Fruit fly (Drosophila melanogaster) whole organism, adult: ENCODE results near the gene FIG4.

ENCODE experiments used
- CG11617 ChIP-seq: fragments of 200-800 bp; sonication (Bioruptor generic); optimal IDR thresholded peaks from 2 replicates; lab custom pipeline; 2017; ENCODE audit warnings: mild to moderate bottlenecking, missing biosample characterization, missing genetic modification reagents, missing genetic modification characterization
- CG12768 ChIP-seq: fragments of 200-800 bp; sonication (Bioruptor generic); optimal IDR thresholded peaks from 2 replicates; lab custom pipeline; 2017; ENCODE audit warnings: missing biosample characterization, missing genetic modification characterization, mild to moderate bottlenecking, moderate library complexity, missing genetic modification reagents
- CG14711 ChIP-seq: fragments of 200-800 bp; sonication (Bioruptor generic); optimal IDR thresholded peaks from 2 replicates; lab custom pipeline; 2018; ENCODE audit warnings: missing biosample characterization, mild to moderate bottlenecking, missing genetic modification characterization, moderate library complexity
- CG1620 ChIP-seq: fragments of 200-800 bp; sonication (Bioruptor generic); optimal IDR thresholded peaks from 2 replicates; lab custom pipeline; 2016; ENCODE audit warnings: missing biosample characterization, missing genetic modification characterization
- CG33017 ChIP-seq: fragments of 200-800 bp; sonication (Bioruptor generic); optimal IDR thresholded peaks from 2 replicates; lab custom pipeline; 2018; ENCODE audit warnings: missing biosample characterization, mild to moderate bottlenecking, missing genetic modification characterization, moderate library complexity
- CG5204 ChIP-seq: fragments of 200-800 bp; sonication (Bioruptor generic); optimal IDR thresholded peaks from 2 replicates; lab custom pipeline; 2016; ENCODE audit warnings: missing biosample characterization, missing genetic modification characterization
- CG7045 ChIP-seq: fragments of 200-800 bp; sonication (Bioruptor generic); optimal IDR thresholded peaks from 2 replicates; lab custom pipeline; 2017; ENCODE audit warnings: missing biosample characterization, mild to moderate bottlenecking, missing genetic modification characterization
- CG7101 ChIP-seq: fragments of 200-800 bp; sonication (Bioruptor generic); optimal IDR thresholded peaks from 2 replicates; lab custom pipeline; 2018; ENCODE audit warnings: missing biosample characterization, mild to moderate bottlenecking, missing genetic modification characterization, moderate library complexity
- Clk ChIP-seq: fragments of 200-800 bp; sonication (Bioruptor generic); optimal IDR thresholded peaks from 2 replicates; lab custom pipeline; 2017; ENCODE audit warnings: missing biosample characterization, missing genetic modification characterization
- Crg-1 ChIP-seq: fragments of 200-800 bp; sonication (Bioruptor generic); optimal IDR thresholded peaks from 2 replicates; lab custom pipeline; 2016; ENCODE audit warnings: missing biosample characterization, missing genetic modification characterization
- Hr96 ChIP-seq: fragments of 200-800 bp; sonication (Bioruptor generic); optimal IDR thresholded peaks from 2 replicates; lab custom pipeline; 2016; ENCODE audit warnings: missing biosample characterization, missing genetic modification characterization
- Mnt ChIP-seq: fragments of 200-800 bp; sonication (Bioruptor generic); optimal IDR thresholded peaks from 2 replicates; lab custom pipeline; 2016; ENCODE audit warnings: missing biosample characterization, mild to moderate bottlenecking, missing genetic modification characterization
- bab1 ChIP-seq: fragments of 200-800 bp; sonication (Bioruptor generic); optimal IDR thresholded peaks from 3 replicates; lab custom pipeline; 2019; ENCODE audit warnings: missing biosample characterization, mild to moderate bottlenecking, missing genetic modification characterization, moderate library complexity
- cic ChIP-seq: fragments of 200-800 bp; sonication (Bioruptor generic); optimal IDR thresholded peaks from 2 replicates; lab custom pipeline; 2017; ENCODE audit warnings: missing biosample characterization, mild to moderate bottlenecking, missing genetic modification characterization, moderate library complexity
- cnc ChIP-seq, 2 experiments: fragments of >200 bp; optimal IDR thresholded peaks; 2 replicates each; lab custom pipeline; 2017
- kay ChIP-seq: fragments of 200-800 bp; sonication (Bioruptor generic); peaks from one replicate; lab custom pipeline; 2016; ENCODE audit warnings: missing biosample characterization, missing genetic modification characterization, borderline replicate concordance
- ovo ChIP-seq: fragments of 200-800 bp; sonication (Bioruptor generic); optimal IDR thresholded peaks from 2 replicates; lab custom pipeline; 2016; ENCODE audit warnings: missing biosample characterization, missing genetic modification characterization
- pad ChIP-seq: fragments of 200-800 bp; sonication (Bioruptor generic); optimal IDR thresholded peaks from 3 replicates; lab custom pipeline; 2017; ENCODE audit warnings: missing biosample characterization, missing genetic modification characterization, mild to moderate bottlenecking, moderate library complexity, missing genetic modification reagents
- tj ChIP-seq: fragments of 200-800 bp; sonication (Bioruptor generic); optimal IDR thresholded peaks from 3 replicates; lab custom pipeline; 2017; ENCODE audit warnings: missing biosample characterization, mild to moderate bottlenecking, missing genetic modification characterization, moderate library complexity
- toe ChIP-seq: fragments of 200-800 bp; sonication (Bioruptor generic); optimal IDR thresholded peaks from 2 replicates; lab custom pipeline; 2016; ENCODE audit warnings: missing biosample characterization, missing genetic modification characterization

FIG4 gene

dm6 chr2L:4454009-4454689 is 10.8 kb upstream of the FIG4 start, which contains the start of the genes Secp43 and ND-B8:
Gene Secp43 (minus strand): TSS chr2L:4454453.
Gene ND-B8 (plus strand): TSS chr2L:4454626.
- TF ChIP-seq CG7101 (tag; lab: Kevin White, UChicago) (peak; percentile 34), toe (GFP tag; lab: Kevin White, UChicago) (no peak), CG7045 (GFP tag; lab: Kevin White, UChicago) (no peak), Clk (GFP tag; lab: Kevin White, UChicago) (no peak), cnc (optimal IDR thresholded peaks at IDR 0.05; lab: Kevin White, UChicago) (no peak), CG5204 (GFP tag; lab: Kevin White, UChicago) (no peak), ovo (GFP tag; lab: Kevin White, UChicago) (no peak), cic (GFP tag; lab: Kevin White, UChicago) (no peak), Hr96 (GFP tag; lab: Kevin White, UChicago) (no peak), bab1 (GFP tag; lab: Kevin White, UChicago) (peak; percentile 54), tj (GFP tag; lab: Kevin White, UChicago) (no peak), CG33017 (tag; lab: Kevin White, UChicago) (no peak), Crg-1 (peak; percentile 32), CG11617 (GFP tag; lab: Kevin White, UChicago) (no peak), CG12768 (GFP tag; lab: Kevin White, UChicago) (no peak), kay (GFP tag; lab: Kevin White, UChicago) (no peak), Mnt (GFP tag; lab: Kevin White, UChicago) (peak; percentile 13), CG1620 (GFP tag; lab: Kevin White, UChicago) (no peak), pad (GFP tag; lab: Kevin White, UChicago) (no peak), CG14711 (peak; percentile 40)

dm6 chr2L:4456539-4456994 is 8.4 kb upstream of the FIG4 start, which contains the start of gene Gs1l:
Gene Gs1l (minus strand): TSS chr2L:4456807.
- TF ChIP-seq cic (GFP tag; lab: Kevin White, UChicago), result peak; percentile 47
- no peak for TF ChIP-seq CG5204 (GFP tag; lab: Kevin White, UChicago)
- no peak for TF ChIP-seq cnc (optimal IDR thresholded peaks at IDR 0.05; lab: Kevin White, UChicago)
- no peak for TF ChIP-seq Hr96 (GFP tag; lab: Kevin White, UChicago)
- no peak for TF ChIP-seq ovo (GFP tag; lab: Kevin White, UChicago)
- TF ChIP-seq kay (GFP tag; lab: Kevin White, UChicago), result no peak
- TF ChIP-seq CG1620 (GFP tag; lab: Kevin White, UChicago), result no peak
- TF ChIP-seq CG12768 (GFP tag; lab: Kevin White, UChicago), result peak; percentile 29
- TF ChIP-seq CG7045 (GFP tag; lab: Kevin White, UChicago), result no peak
- peak; percentile 3 for TF ChIP-seq tj (GFP tag; lab: Kevin White, UChicago)
- peak; percentile 13 for TF ChIP-seq CG14711
- TF ChIP-seq Mnt (GFP tag; lab: Kevin White, UChicago), result peak; percentile 36
- TF ChIP-seq pad (GFP tag; lab: Kevin White, UChicago), result peak; percentile 17
- no peak for TF ChIP-seq toe (GFP tag; lab: Kevin White, UChicago)
- peak; percentile 19 for TF ChIP-seq bab1 (GFP tag; lab: Kevin White, UChicago)
- TF ChIP-seq CG11617 (GFP tag; lab: Kevin White, UChicago), result peak; percentile 14
- TF ChIP-seq Crg-1, result no peak
- peak; percentile 30 for TF ChIP-seq CG33017 (tag; lab: Kevin White, UChicago)
- TF ChIP-seq CG7101 (tag; lab: Kevin White, UChicago), result peak; percentile 35
- no peak for TF ChIP-seq Clk (GFP tag; lab: Kevin White, UChicago)

dm6 chr2L:4458119-4459056 is 6.6 kb upstream of the FIG4 start, which contains the start of gene RpL27A:
Gene RpL27A (minus strand): TSS chr2L:4458364.
- TF ChIP-seq cic (GFP tag; lab: Kevin White, UChicago), result peak; percentile 65
- peak; percentile 72 for TF ChIP-seq ovo (GFP tag; lab: Kevin White, UChicago)
- TF ChIP-seq cnc (optimal IDR thresholded peaks at IDR 0.05; lab: Kevin White, UChicago), result no peak
- TF ChIP-seq Crg-1, result peak; percentile 70
- peak; percentile 68 for TF ChIP-seq toe (GFP tag; lab: Kevin White, UChicago)
- no peak for TF ChIP-seq kay (GFP tag; lab: Kevin White, UChicago)
- peak; percentile 60 for TF ChIP-seq CG12768 (GFP tag; lab: Kevin White, UChicago)
- peak; percentile 74 for TF ChIP-seq CG7045 (GFP tag; lab: Kevin White, UChicago)
- TF ChIP-seq CG11617 (GFP tag; lab: Kevin White, UChicago), result peak; percentile 88
- TF ChIP-seq Mnt (GFP tag; lab: Kevin White, UChicago), result peak; percentile 93
- TF ChIP-seq CG7101 (tag; lab: Kevin White, UChicago), result peak; percentile 85
- peak; percentile 68 for TF ChIP-seq CG1620 (GFP tag; lab: Kevin White, UChicago)
- TF ChIP-seq pad (GFP tag; lab: Kevin White, UChicago), result peak; percentile 51
- TF ChIP-seq Clk (GFP tag; lab: Kevin White, UChicago), result peak; percentile 30
- TF ChIP-seq CG5204 (GFP tag; lab: Kevin White, UChicago), result no peak
- peak; percentile 54 for TF ChIP-seq tj (GFP tag; lab: Kevin White, UChicago)
- peak; percentile 61 for TF ChIP-seq CG33017 (tag; lab: Kevin White, UChicago)
- peak; percentile 81 for TF ChIP-seq bab1 (GFP tag; lab: Kevin White, UChicago)
- TF ChIP-seq Hr96 (GFP tag; lab: Kevin White, UChicago), result peak; percentile 77
- TF ChIP-seq CG14711, result peak; percentile 53

- TF ChIP-seq Mnt (GFP tag; lab: Kevin White, UChicago) (peak; percentile 66), CG7101 (tag; lab: Kevin White, UChicago) (peak; percentile 41), Clk (GFP tag; lab: Kevin White, UChicago) (no peak), CG7045 (GFP tag; lab: Kevin White, UChicago) (peak; percentile 26), CG1620 (GFP tag; lab: Kevin White, UChicago) (peak; percentile 50), toe (GFP tag; lab: Kevin White, UChicago) (peak; percentile 61), pad (GFP tag; lab: Kevin White, UChicago) (peak; percentile 31), cnc (optimal IDR thresholded peaks at IDR 0.05; lab: Kevin White, UChicago) (no peak), CG11617 (GFP tag; lab: Kevin White, UChicago) (peak; percentile 42), CG5204 (GFP tag; lab: Kevin White, UChicago) (no peak), kay (GFP tag; lab: Kevin White, UChicago) (no peak), tj (GFP tag; lab: Kevin White, UChicago) (peak; percentile 10), CG33017 (tag; lab: Kevin White, UChicago) (peak; percentile 2), ovo (GFP tag; lab: Kevin White, UChicago) (no peak), cic (GFP tag; lab: Kevin White, UChicago) (peak; percentile 20), CG12768 (GFP tag; lab: Kevin White, UChicago) (peak; percentile 74), Hr96 (GFP tag; lab: Kevin White, UChicago) (peak; percentile 54), Crg-1 (no peak), bab1 (GFP tag; lab: Kevin White, UChicago) (peak; percentile 49), CG14711 (peak; percentile 81)
Observed at dm6 chr2L:4459543-4459942, 5.4 kb upstream of the FIG4 start, which contains the start of the genes mRpL27 and CG15435. Gene mRpL27 (minus strand): TSS chr2L:4459638. Gene CG15435 (plus strand): TSS chr2L:4459729.
